Fruit fly (Drosophila melanogaster) whole organism, adult: ENCODE data around the gene CG13698.
A peak's percentile ranks its signal among the peaks of the same experiment; 100 is the strongest.

Source experiments
- CG11617 ChIP-seq: fragments of 200-800 bp; sonication (Bioruptor generic); optimal IDR thresholded peaks from 2 replicates; lab custom pipeline; 2017; ENCODE audit warnings: mild to moderate bottlenecking, missing biosample characterization, missing genetic modification reagents, missing genetic modification characterization
- CG12768 ChIP-seq: fragments of 200-800 bp; sonication (Bioruptor generic); optimal IDR thresholded peaks from 2 replicates; lab custom pipeline; 2017; ENCODE audit warnings: missing biosample characterization, missing genetic modification characterization, mild to moderate bottlenecking, moderate library complexity, missing genetic modification reagents
- CG14711 ChIP-seq: fragments of 200-800 bp; sonication (Bioruptor generic); optimal IDR thresholded peaks from 2 replicates; lab custom pipeline; 2018; ENCODE audit warnings: missing biosample characterization, mild to moderate bottlenecking, missing genetic modification characterization, moderate library complexity
- CG1620 ChIP-seq: fragments of 200-800 bp; sonication (Bioruptor generic); optimal IDR thresholded peaks from 2 replicates; lab custom pipeline; 2016; ENCODE audit warnings: missing biosample characterization, missing genetic modification characterization
- CG33017 ChIP-seq: fragments of 200-800 bp; sonication (Bioruptor generic); optimal IDR thresholded peaks from 2 replicates; lab custom pipeline; 2018; ENCODE audit warnings: missing biosample characterization, mild to moderate bottlenecking, missing genetic modification characterization, moderate library complexity
- CG5204 ChIP-seq: fragments of 200-800 bp; sonication (Bioruptor generic); optimal IDR thresholded peaks from 2 replicates; lab custom pipeline; 2016; ENCODE audit warnings: missing biosample characterization, missing genetic modification characterization
- CG7045 ChIP-seq: fragments of 200-800 bp; sonication (Bioruptor generic); optimal IDR thresholded peaks from 2 replicates; lab custom pipeline; 2017; ENCODE audit warnings: missing biosample characterization, mild to moderate bottlenecking, missing genetic modification characterization
- CG7101 ChIP-seq: fragments of 200-800 bp; sonication (Bioruptor generic); optimal IDR thresholded peaks from 2 replicates; lab custom pipeline; 2018; ENCODE audit warnings: missing biosample characterization, mild to moderate bottlenecking, missing genetic modification characterization, moderate library complexity
- Clk ChIP-seq: fragments of 200-800 bp; sonication (Bioruptor generic); optimal IDR thresholded peaks from 2 replicates; lab custom pipeline; 2017; ENCODE audit warnings: missing biosample characterization, missing genetic modification characterization
- Crg-1 ChIP-seq: fragments of 200-800 bp; sonication (Bioruptor generic); optimal IDR thresholded peaks from 2 replicates; lab custom pipeline; 2016; ENCODE audit warnings: missing biosample characterization, missing genetic modification characterization
- Hr96 ChIP-seq: fragments of 200-800 bp; sonication (Bioruptor generic); optimal IDR thresholded peaks from 2 replicates; lab custom pipeline; 2016; ENCODE audit warnings: missing biosample characterization, missing genetic modification characterization
- Mnt ChIP-seq: fragments of 200-800 bp; sonication (Bioruptor generic); optimal IDR thresholded peaks from 2 replicates; lab custom pipeline; 2016; ENCODE audit warnings: missing biosample characterization, mild to moderate bottlenecking, missing genetic modification characterization
- bab1 ChIP-seq: fragments of 200-800 bp; sonication (Bioruptor generic); optimal IDR thresholded peaks from 3 replicates; lab custom pipeline; 2019; ENCODE audit warnings: missing biosample characterization, mild to moderate bottlenecking, missing genetic modification characterization, moderate library complexity
- cic ChIP-seq: fragments of 200-800 bp; sonication (Bioruptor generic); optimal IDR thresholded peaks from 2 replicates; lab custom pipeline; 2017; ENCODE audit warnings: missing biosample characterization, mild to moderate bottlenecking, missing genetic modification characterization, moderate library complexity
- cnc ChIP-seq, 2 experiments: fragments of >200 bp; optimal IDR thresholded peaks; 2 replicates each; lab custom pipeline; 2017
- kay ChIP-seq: fragments of 200-800 bp; sonication (Bioruptor generic); peaks from one replicate; lab custom pipeline; 2016; ENCODE audit warnings: missing biosample characterization, missing genetic modification characterization, borderline replicate concordance
- ovo ChIP-seq: fragments of 200-800 bp; sonication (Bioruptor generic); optimal IDR thresholded peaks from 2 replicates; lab custom pipeline; 2016; ENCODE audit warnings: missing biosample characterization, missing genetic modification characterization
- pad ChIP-seq: fragments of 200-800 bp; sonication (Bioruptor generic); optimal IDR thresholded peaks from 3 replicates; lab custom pipeline; 2017; ENCODE audit warnings: missing biosample characterization, missing genetic modification characterization, mild to moderate bottlenecking, moderate library complexity, missing genetic modification reagents
- tj ChIP-seq: fragments of 200-800 bp; sonication (Bioruptor generic); optimal IDR thresholded peaks from 3 replicates; lab custom pipeline; 2017; ENCODE audit warnings: missing biosample characterization, mild to moderate bottlenecking, missing genetic modification characterization, moderate library complexity
- toe ChIP-seq: fragments of 200-800 bp; sonication (Bioruptor generic); optimal IDR thresholded peaks from 2 replicates; lab custom pipeline; 2016; ENCODE audit warnings: missing biosample characterization, missing genetic modification characterization

CG13698 gene

dm6 chr3L:18114038-18114926 lies 8.3 kb upstream of the CG13698 start:
- TF ChIP-seq CG11617 (GFP tag; lab: Kevin White, UChicago) (peak; percentile 75), CG14711 (tag; lab: Kevin White, UChicago) (peak; percentile 45), Mnt (GFP tag; lab: Kevin White, UChicago) (peak; percentile 49), toe (no peak), kay (no peak), cic (GFP tag; lab: Kevin White, UChicago) (peak; percentile 60), Crg-1 (GFP tag; lab: Kevin White, UChicago) (peak; percentile 52), CG7101 (tag; lab: Kevin White, UChicago) (peak; percentile 52), CG33017 (tag; lab: Kevin White, UChicago) (peak; percentile 64), cnc (optimal IDR thresholded peaks at IDR 0.05; lab: Kevin White, UChicago) (peak; percentile 31 to 85), Hr96 (GFP tag; lab: Kevin White, UChicago) (peak; percentile 13), CG7045 (GFP tag; lab: Kevin White, UChicago) (no peak), CG1620 (GFP tag; lab: Kevin White, UChicago) (no peak), CG5204 (GFP tag; lab: Kevin White, UChicago) (no peak), bab1 (GFP tag; lab: Kevin White, UChicago) (peak; percentile 79), tj (GFP tag; lab: Kevin White, UChicago) (no peak), Clk (no peak), ovo (GFP tag; lab: Kevin White, UChicago) (no peak), CG12768 (GFP tag; lab: Kevin White, UChicago) (peak; percentile 64), pad (GFP tag; lab: Kevin White, UChicago) (peak; percentile 37)

dm6 chr3L:18112669-18113068 lies 6.7 kb upstream of the CG13698 start, which contains the start of the genes CG32195 and CG7341:
Gene CG32195, plus strand, starts transcription at chr3L:18112959.
Gene CG7341, plus strand, starts transcription at chr3L:18112959.
- TF ChIP-seq kay (no peak), tj (GFP tag; lab: Kevin White, UChicago) (peak; percentile 2)

- TF ChIP-seq toe: peak; percentile 76
- TF ChIP-seq CG7101 (tag; lab: Kevin White, UChicago): peak; percentile 21
- peak; percentile 3 for TF ChIP-seq CG7045 (GFP tag; lab: Kevin White, UChicago)
- TF ChIP-seq Hr96 (GFP tag; lab: Kevin White, UChicago): no peak
- no peak for TF ChIP-seq CG5204 (GFP tag; lab: Kevin White, UChicago)
- peak; percentile 2 for TF ChIP-seq CG14711 (tag; lab: Kevin White, UChicago)
- TF ChIP-seq tj (GFP tag; lab: Kevin White, UChicago): no peak
- peak; percentile 7 for TF ChIP-seq CG11617 (GFP tag; lab: Kevin White, UChicago)
- TF ChIP-seq Crg-1 (GFP tag; lab: Kevin White, UChicago): peak; percentile 40
- peak; percentile 50 for TF ChIP-seq Mnt (GFP tag; lab: Kevin White, UChicago)
- peak; percentile 29 for TF ChIP-seq CG1620 (GFP tag; lab: Kevin White, UChicago)
- TF ChIP-seq bab1 (GFP tag; lab: Kevin White, UChicago): peak; percentile 29
- TF ChIP-seq cnc (optimal IDR thresholded peaks at IDR 0.05; lab: Kevin White, UChicago): no peak
These were observed 3.5 kb upstream of the CG13698 start, which contains the start of the genes Polr3D and mus304 for dm6 chr3L:18109459-18109863. Gene Polr3D, minus strand, starts transcription at chr3L:18109574. Gene mus304, plus strand, starts transcription at chr3L:18109814.

DNA sequence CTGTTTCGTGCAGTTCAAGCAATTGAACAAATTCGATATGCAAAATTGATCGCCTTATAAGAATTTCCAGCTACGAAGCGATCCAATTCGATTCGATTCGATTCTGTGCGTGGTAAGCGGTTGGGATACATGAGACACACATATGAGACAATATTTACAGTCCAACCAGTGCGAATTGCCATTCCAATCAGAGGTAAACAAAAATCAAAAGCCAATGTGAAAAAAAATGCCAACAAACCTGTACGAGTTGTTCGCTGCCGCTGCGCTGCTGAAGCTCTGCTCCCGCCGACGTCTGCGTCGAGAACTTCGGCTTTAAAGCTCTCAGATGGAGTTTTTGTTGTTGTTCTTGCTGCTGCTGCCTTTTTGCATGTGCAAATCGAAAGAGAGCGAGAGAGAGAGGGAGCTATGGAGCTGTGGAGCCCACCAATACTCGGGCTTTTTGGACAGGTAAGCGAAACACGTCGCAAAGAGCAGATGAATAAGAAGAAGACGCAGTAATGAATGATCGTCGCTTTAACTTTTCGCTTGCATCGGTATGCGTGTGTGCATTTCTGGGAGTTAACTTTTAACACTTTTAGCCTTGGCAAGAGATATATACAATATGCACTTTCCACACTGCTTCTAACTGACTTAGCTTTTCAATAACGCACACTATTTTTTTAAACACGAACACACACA lies 467 bp downstream of the CG13698 start:
- TF ChIP-seq CG33017 (tag; lab: Kevin White, UChicago): no peak
- no peak for TF ChIP-seq kay
- no peak for TF ChIP-seq CG7045 (GFP tag; lab: Kevin White, UChicago)
- TF ChIP-seq CG1620 (GFP tag; lab: Kevin White, UChicago): no peak
- no peak for TF ChIP-seq CG5204 (GFP tag; lab: Kevin White, UChicago)
- peak; percentile 39 for TF ChIP-seq cic (GFP tag; lab: Kevin White, UChicago)
- no peak for TF ChIP-seq Crg-1 (GFP tag; lab: Kevin White, UChicago)
- TF ChIP-seq tj (GFP tag; lab: Kevin White, UChicago): peak; percentile 96
- TF ChIP-seq toe: no peak

DNA sequence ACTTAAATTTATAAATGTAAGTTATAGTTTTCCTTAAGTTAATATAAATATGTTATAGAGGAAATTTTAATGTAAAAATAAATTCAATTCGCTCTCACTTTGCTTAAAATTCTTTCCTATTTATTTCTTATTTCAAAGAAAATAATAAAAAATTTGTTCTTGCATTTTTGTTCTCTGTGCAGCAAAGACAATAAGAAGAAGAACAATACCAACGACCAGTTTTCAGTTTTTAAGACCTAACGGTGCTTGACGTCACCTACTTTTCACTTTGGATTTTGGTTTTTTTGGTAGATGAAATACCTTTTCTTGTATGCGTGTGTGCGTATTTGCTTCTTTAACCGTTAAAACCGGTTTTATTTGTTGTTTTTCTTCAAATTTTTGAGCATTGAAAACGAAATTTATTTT lies 3.8 kb downstream of the CG13698 start:
- no peak for TF ChIP-seq pad (GFP tag; lab: Kevin White, UChicago)
- no peak for TF ChIP-seq cnc (optimal IDR thresholded peaks at IDR 0.05; lab: Kevin White, UChicago)
- TF ChIP-seq CG7101 (tag; lab: Kevin White, UChicago): no peak
- no peak for TF ChIP-seq toe

DNA sequence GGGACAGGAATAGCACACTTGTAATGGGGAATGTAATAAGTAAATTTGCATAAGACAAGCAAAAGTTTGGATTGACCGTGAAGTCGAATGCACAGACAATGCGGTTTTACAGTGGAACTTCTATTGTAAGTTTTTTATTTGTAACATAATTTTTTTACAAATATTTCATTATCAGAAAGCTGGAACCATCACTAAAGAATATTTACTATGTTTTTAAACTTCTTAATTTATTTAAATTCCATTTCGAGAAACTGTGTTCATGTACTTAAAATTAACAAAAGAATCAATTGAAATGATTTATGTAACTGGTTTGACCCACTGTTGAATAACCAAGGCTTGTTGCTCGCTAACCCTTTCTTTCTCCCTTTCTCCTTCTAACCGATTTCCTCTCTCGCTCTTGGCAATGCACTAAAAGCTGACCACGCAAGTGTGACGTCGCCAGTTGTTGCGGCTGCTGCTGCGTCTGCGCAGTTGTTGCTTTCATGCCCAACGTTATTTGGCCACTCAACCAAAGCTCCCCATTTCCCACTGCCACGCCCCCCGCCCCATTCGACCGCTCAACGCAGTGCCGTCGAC lies 4.4 kb downstream of the CG13698 start:
- TF ChIP-seq bab1 (GFP tag; lab: Kevin White, UChicago) (peak; percentile 1), tj (GFP tag; lab: Kevin White, UChicago) (peak; percentile 74), cic (GFP tag; lab: Kevin White, UChicago) (no peak)
